Worm (Caenorhabditis elegans) whole organism, L3 larva: ENCODE measurements around the gene Y37E11AR.7.

Experiments
- aly-2 ChIP-seq: fragments of 150-350 bp; optimal IDR thresholded peaks from 2 replicates; lab custom pipeline; 2014; ENCODE audit warnings: missing biosample characterization, missing genetic modification characterization
- ama-1 ChIP-seq: fragments of 150-350 bp; optimal IDR thresholded peaks from 2 replicates; lab custom pipeline; 2018
- fkh-10 ChIP-seq: sonication (generic microtip); optimal IDR thresholded peaks from 2 replicates; lab custom pipeline; 2017; ENCODE audit warnings: missing biosample characterization, missing genetic modification reagents, missing genetic modification characterization
- mml-1 ChIP-seq: fragments of 150-350 bp; sonication (generic microtip); optimal IDR thresholded peaks from 3 replicates; lab custom pipeline; 2014; ENCODE audit warnings: missing biosample characterization, missing genetic modification characterization
- nhr-11 ChIP-seq: fragments of 150-350 bp; optimal IDR thresholded peaks from 2 replicates; lab custom pipeline; 2014; ENCODE audit warnings: missing biosample characterization, missing genetic modification characterization
- nhr-237 ChIP-seq: fragments of 150-350 bp; optimal IDR thresholded peaks from 2 replicates; lab custom pipeline; 2014; ENCODE audit warnings: missing biosample characterization, missing genetic modification characterization
- nhr-77 ChIP-seq: fragments of 150-350 bp; optimal IDR thresholded peaks from 2 replicates; lab custom pipeline; 2014; ENCODE audit warnings: missing biosample characterization, missing genetic modification characterization
- pha-4 ChIP-seq: fragments of 150-350 bp; optimal IDR thresholded peaks from 2 replicates; lab custom pipeline; 2014; ENCODE audit warnings: missing biosample characterization, missing genetic modification reagents, missing genetic modification characterization
- skn-1 ChIP-seq: fragments of 150-350 bp; optimal IDR thresholded peaks from 2 replicates; lab custom pipeline; 2014; ENCODE audit warnings: missing biosample characterization, missing genetic modification characterization
- tbx-2 ChIP-seq: sonication (generic microtip); optimal IDR thresholded peaks from 2 replicates; lab custom pipeline; 2016; ENCODE audit warnings: mild to moderate bottlenecking, missing genetic modification characterization, missing compliant biosample characterization
- unc-62 ChIP-seq: fragments of 150-350 bp; sonication (generic microtip); optimal IDR thresholded peaks from 4 replicates; lab custom pipeline; 2014; ENCODE audit warnings: missing biosample characterization, missing genetic modification reagents, missing genetic modification characterization
- ztf-11 ChIP-seq: fragments of 150-350 bp; optimal IDR thresholded peaks from 2 replicates; lab custom pipeline; 2014; ENCODE audit warnings: missing biosample characterization, missing genetic modification characterization

- TF ChIP-seq tbx-2 (no peak), skn-1 (tag; lab: Kevin White, UChicago) (no peak), ama-1 (lab: Kevin White, UChicago) (no peak), nhr-237 (tag; lab: Kevin White, UChicago) (no peak), unc-62 (GFP tag; lab: Kevin White, UChicago) (no peak), fkh-10 (GFP tag; lab: Kevin White, UChicago) (no peak), nhr-11 (tag; lab: Kevin White, UChicago) (no peak), mml-1 (tag; lab: Kevin White, UChicago) (no peak), ztf-11 (no peak), pha-4 (tag; lab: Kevin White, UChicago) (no peak), aly-2 (tag; lab: Kevin White, UChicago) (no peak), nhr-77 (no peak)
Observed at ce11 chrIV:3709200-3709599, 46.1 kb downstream of the Y37E11AR.7 start, which contains the start of gene Y37E11AL.1.
